Fruit fly (Drosophila melanogaster): ENCODE measurements around the gene CG32269.

Gene CG32269

dm6 chr3L:3179474-3179873 is 29.3 kb downstream of the CG32269 start (continued):
- TF ChIP-seq ewg (GFP tag; optimal IDR thresholded peaks at IDR 0.05) (peak; percentile 59), CG3838 (GFP tag; optimal IDR thresholded peaks at IDR 0.05) (peak; percentile 4), CG17186 (GFP tag; optimal IDR thresholded peaks at IDR 0.05) (peak; percentile 18), mirr (GFP tag; optimal IDR thresholded peaks at IDR 0.05) (peak; percentile 53), jing (GFP tag; optimal IDR thresholded peaks at IDR 0.05) (peak; percentile 54), crp (GFP tag; optimal IDR thresholded peaks at IDR 0.05) (peak in 1 of 2 experiments; percentile 2), CG10366 (GFP tag; IDR thresholded peaks at IDR 0.05) (peak; percentile 77), ac (GFP tag; optimal IDR thresholded peaks at IDR 0.05) (peak; percentile 26), B-H1 (GFP tag; IDR thresholded peaks at IDR 0.05) (peak; percentile 90), Ssrp (tag; optimal IDR thresholded peaks at IDR 0.05) (peak; percentile 75), CG33557 (GFP tag; optimal IDR thresholded peaks at IDR 0.05) (peak; percentile 62), Dad (GFP tag; optimal IDR thresholded peaks at IDR 0.05) (peak; percentile 78), lilli (GFP tag; optimal IDR thresholded peaks at IDR 0.05) (peak; percentile 88), az2 (GFP tag; optimal IDR thresholded peaks at IDR 0.05) (peak; percentile 83), gem (tag; optimal IDR thresholded peaks at IDR 0.05) (peak; percentile 93), Oli (tag; optimal IDR thresholded peaks at IDR 0.05) (peak; percentile 87), CG17359 (tag; optimal IDR thresholded peaks at IDR 0.05) (no peak), ap (GFP tag; IDR thresholded peaks at IDR 0.05) (peak; percentile 61), CG30020 (tag; optimal IDR thresholded peaks at IDR 0.05) (no peak), Spps (tag; optimal IDR thresholded peaks at IDR 0.05) (peak; percentile 86), tin (GFP tag; optimal IDR thresholded peaks at IDR 0.05) (peak; percentile 86), wor (GFP tag; IDR thresholded peaks at IDR 0.05) (peak; percentile 58), zen (tag; optimal IDR thresholded peaks at IDR 0.05) (peak; percentile 68), nerfin-1 (tag; optimal IDR thresholded peaks at IDR 0.05) (peak; percentile 52), CG6175 (GFP tag; IDR thresholded peaks at IDR 0.05) (peak; percentile 78), CG6765 (GFP tag; optimal IDR thresholded peaks at IDR 0.05) (peak; percentile 84), ERR (GFP tag; optimal IDR thresholded peaks at IDR 0.05) (peak; percentile 62), Six4 (GFP tag; optimal IDR thresholded peaks at IDR 0.05) (peak; percentile 82), fd96Cb (tag; optimal IDR thresholded peaks at IDR 0.05) (peak; percentile 87), Ada2b (GFP tag; IDR thresholded peaks at IDR 0.05) (peak; percentile 94), HLH54F (GFP tag; optimal IDR thresholded peaks at IDR 0.05) (peak; percentile 77), CG13287 (GFP tag; IDR thresholded peaks at IDR 0.05; ENCODE audit: partially characterized antibody) (no peak), HLHmδ (GFP tag; optimal IDR thresholded peaks at IDR 0.05) (no peak), Xrp1 (GFP tag; IDR thresholded peaks at IDR 0.05) (peak; percentile 96), stwl (tag; optimal IDR thresholded peaks at IDR 0.05) (no peak), CG18011 (GFP tag; optimal IDR thresholded peaks at IDR 0.05) (peak; percentile 69), usp (GFP tag; optimal IDR thresholded peaks at IDR 0.05) (no peak), CG6854 (GFP tag; optimal IDR thresholded peaks at IDR 0.05) (peak; percentile 82), Adf1 (GFP tag; IDR thresholded peaks at IDR 0.05) (peak; percentile 41; the same call in 1 of the 2 replicates), CG8388 (GFP tag; optimal IDR thresholded peaks at IDR 0.05) (peak; percentile 84), CG15696 (tag; optimal IDR thresholded peaks at IDR 0.05) (peak; percentile 77), CG1603 (tag; optimal IDR thresholded peaks at IDR 0.05) (peak; percentile 90), bbx (GFP tag; IDR thresholded peaks at IDR 0.05; ENCODE audit: partially characterized antibody) (no peak), Opbp (GFP tag; IDR thresholded peaks at IDR 0.05; ENCODE audit: partially characterized antibody) (no peak), chm (GFP tag; IDR thresholded peaks at IDR 0.05) (peak; percentile 88), CG6683 (GFP tag; optimal IDR thresholded peaks at IDR 0.05) (peak; percentile 79), CG12299 (tag; optimal IDR thresholded peaks at IDR 0.05) (peak; percentile 66), CG1792 (GFP tag; optimal IDR thresholded peaks at IDR 0.05) (peak; percentile 58), pita (GFP tag; optimal IDR thresholded peaks at IDR 0.05) (no peak), B-H2 (GFP tag; optimal IDR thresholded peaks at IDR 0.05) (no peak)
